Fruit fly (Drosophila melanogaster) whole organism, wandering third instar larva: ENCODE measurements around the gene Send1.

Experiments used
- Abd-B ChIP-seq: fragments of >200 bp; optimal IDR thresholded peaks from 2 replicates; lab custom pipeline; 2017; ENCODE audit warnings: missing biosample characterization, missing genetic modification characterization
- dmrt93B ChIP-seq: fragments of 200-800 bp; sonication (Bioruptor generic); optimal IDR thresholded peaks from 2 replicates; lab custom pipeline; 2018; ENCODE audit warnings: missing biosample characterization, mild to moderate bottlenecking, missing genetic modification characterization
- fru ChIP-seq: fragments of 200-800 bp; sonication (Bioruptor generic); optimal IDR thresholded peaks from 3 replicates; lab custom pipeline; 2016; ENCODE audit warnings: missing biosample characterization, mild to moderate bottlenecking, missing genetic modification characterization

dm6 chr2L:2217067-2217684 is 37.7 kb downstream of the Send1 start, which contains the start of the genes CG15386, CG42371 and mio:
- TF ChIP-seq dmrt93B (GFP tag; lab: Kevin White, UChicago) (no peak), Abd-B (GFP tag; lab: Kevin White, UChicago) (no peak), fru (no peak)
